Fruit fly (Drosophila melanogaster): Measurements from ENCODE around the gene Dredd.

DNA sequence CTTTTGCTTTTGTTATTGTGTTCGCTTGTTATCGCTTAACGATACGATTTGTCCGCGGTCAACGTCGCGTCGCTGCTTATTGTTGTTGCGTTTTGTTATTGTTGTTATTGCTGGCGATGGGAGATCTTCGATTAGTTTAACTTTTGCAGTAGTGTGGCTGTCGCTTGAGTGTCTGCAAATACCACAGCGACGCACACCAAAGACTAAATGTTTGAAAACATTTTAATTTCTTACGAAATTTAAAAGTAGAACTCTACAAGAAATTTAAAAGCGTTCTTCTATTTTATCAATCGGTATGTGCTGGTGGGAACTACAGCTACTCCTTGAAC lies 15.3 kb downstream of the Dredd start, which contains the start of gene spdi:
- TF ChIP-seq CG8478 (optimal IDR thresholded peaks at IDR 0.05) (no peak), CTCF (optimal IDR thresholded peaks at IDR 0.05) (no peak)
